Worm (Caenorhabditis elegans) whole organism, L3 larva: ENCODE measurements around the gene K08D12.4.
A peak's percentile ranks its signal among the peaks of the same experiment; 100 is the strongest.

Source experiments
- R02D3.7 ChIP-seq: fragments of 150-350 bp; optimal IDR thresholded peaks from 2 replicates; lab custom pipeline; 2014; ENCODE audit warnings: missing biosample characterization, missing genetic modification characterization
- ZK546.5 ChIP-seq: sonication (generic microtip); optimal IDR thresholded peaks from 2 replicates; lab custom pipeline; 2017; ENCODE audit warnings: missing biosample characterization, missing genetic modification characterization
- aly-2 ChIP-seq: fragments of 150-350 bp; optimal IDR thresholded peaks from 2 replicates; lab custom pipeline; 2014; ENCODE audit warnings: missing biosample characterization, missing genetic modification characterization
- ama-1 ChIP-seq: fragments of 150-350 bp; optimal IDR thresholded peaks from 2 replicates; lab custom pipeline; 2018
- ceh-16 ChIP-seq: sonication (generic microtip); optimal IDR thresholded peaks from 2 replicates; lab custom pipeline; 2017; ENCODE audit warnings: missing biosample characterization, missing genetic modification characterization
- ceh-28 ChIP-seq: fragments of 150-350 bp; optimal IDR thresholded peaks from 2 replicates; lab custom pipeline; 2014; ENCODE audit warnings: missing biosample characterization, missing genetic modification reagents, missing genetic modification characterization
- ceh-82 ChIP-seq: fragments of 150-350 bp; optimal IDR thresholded peaks from 2 replicates; lab custom pipeline; 2014; ENCODE audit warnings: missing biosample characterization, missing genetic modification characterization
- ceh-9 ChIP-seq: sonication (generic microtip); optimal IDR thresholded peaks from 2 replicates; lab custom pipeline; 2018; ENCODE audit warnings: missing biosample characterization, missing genetic modification characterization
- daf-12 ChIP-seq: fragments of 150-350 bp; optimal IDR thresholded peaks from 2 replicates; lab custom pipeline; 2014; ENCODE audit warnings: missing biosample characterization, missing genetic modification reagents, missing genetic modification characterization
- egl-27 ChIP-seq: sonication (generic microtip); optimal IDR thresholded peaks from 4 replicates; lab custom pipeline; 2017; ENCODE audit warnings: missing biosample characterization, missing genetic modification reagents, missing genetic modification characterization
- egl-5 ChIP-seq: fragments of 150-350 bp; optimal IDR thresholded peaks from 2 replicates; lab custom pipeline; 2017; ENCODE audit warnings: missing biosample characterization, missing genetic modification reagents, missing genetic modification characterization, inconsistent platforms
- elt-1 ChIP-seq: fragments of 150-350 bp; optimal IDR thresholded peaks from 2 replicates; lab custom pipeline; 2014; ENCODE audit warnings: missing biosample characterization, missing genetic modification characterization
- elt-2 ChIP-seq: sonication (generic microtip); optimal IDR thresholded peaks from 2 replicates; lab custom pipeline; 2016; ENCODE audit warnings: missing genetic modification reagents, mild to moderate bottlenecking, missing genetic modification characterization, missing compliant biosample characterization
- elt-3 ChIP-seq, 3 experiments: fragments of 150-350 bp in 1 of 3; sonication (generic microtip) in 2 of 3; optimal IDR thresholded peaks; 2 replicates in 2 of 3; 4 replicates in 1 of 3; lab custom pipeline; 2014 to 2017; ENCODE audit warnings: missing biosample characterization in 3 of 3, missing genetic modification characterization in 3 of 3
- eor-1 ChIP-seq, 2 experiments: fragments of 150-350 bp; optimal IDR thresholded peaks; 2 replicates each; lab custom pipeline; 2014 to 2018; ENCODE audit warnings: missing biosample characterization in 2 of 2, missing genetic modification characterization in 2 of 2
- fkh-10 ChIP-seq: sonication (generic microtip); optimal IDR thresholded peaks from 2 replicates; lab custom pipeline; 2017; ENCODE audit warnings: missing biosample characterization, missing genetic modification reagents, missing genetic modification characterization
- fkh-2 ChIP-seq: fragments of 150-350 bp; optimal IDR thresholded peaks from 2 replicates; lab custom pipeline; 2014; ENCODE audit warnings: missing biosample characterization, missing genetic modification reagents, missing genetic modification characterization
- fos-1 ChIP-seq: fragments of 150-350 bp; optimal IDR thresholded peaks from 2 replicates; lab custom pipeline; 2014; ENCODE audit warnings: missing biosample characterization, missing genetic modification characterization
- hmg-11 ChIP-seq: sonication (generic microtip); optimal IDR thresholded peaks from 2 replicates; lab custom pipeline; 2016; ENCODE audit warnings: missing genetic modification characterization, missing compliant biosample characterization
- jun-1 ChIP-seq: fragments of 150-350 bp; optimal IDR thresholded peaks from 2 replicates; lab custom pipeline; 2014; ENCODE audit warnings: missing biosample characterization, missing genetic modification reagents, missing genetic modification characterization
- lin-15B ChIP-seq: fragments of 150-350 bp; optimal IDR thresholded peaks from 2 replicates; lab custom pipeline; 2014; ENCODE audit warnings: missing biosample characterization, missing genetic modification characterization
- lin-39 ChIP-seq: fragments of 150-350 bp; optimal IDR thresholded peaks from 2 replicates; lab custom pipeline; 2018; ENCODE audit warnings: missing biosample characterization, missing genetic modification reagents, missing genetic modification characterization
- lsy-12 ChIP-seq: sonication (generic microtip); optimal IDR thresholded peaks from 2 replicates; lab custom pipeline; 2016; ENCODE audit warnings: mild to moderate bottlenecking, missing genetic modification characterization, missing compliant biosample characterization
- mdl-1 ChIP-seq: fragments of 150-350 bp; optimal IDR thresholded peaks from 2 replicates; lab custom pipeline; 2014; ENCODE audit warnings: missing biosample characterization, missing genetic modification characterization
- mml-1 ChIP-seq: fragments of 150-350 bp; sonication (generic microtip); optimal IDR thresholded peaks from 3 replicates; lab custom pipeline; 2014; ENCODE audit warnings: missing biosample characterization, missing genetic modification characterization
- nfya-1 ChIP-seq: sonication (generic microtip); optimal IDR thresholded peaks from 2 replicates; lab custom pipeline; 2017; ENCODE audit warnings: missing genetic modification characterization, mild to moderate bottlenecking, missing compliant biosample characterization, antibody characterized with exemption, moderate library complexity; ENCODE audit not compliant: insufficient read depth
- nhr-11 ChIP-seq: fragments of 150-350 bp; optimal IDR thresholded peaks from 2 replicates; lab custom pipeline; 2014; ENCODE audit warnings: missing biosample characterization, missing genetic modification characterization
- nhr-12 ChIP-seq: fragments of 150-350 bp; optimal IDR thresholded peaks from 2 replicates; lab custom pipeline; 2014; ENCODE audit warnings: missing biosample characterization, missing genetic modification characterization
- nhr-23 ChIP-seq: fragments of 150-350 bp; optimal IDR thresholded peaks from 2 replicates; lab custom pipeline; 2014; ENCODE audit warnings: missing biosample characterization, missing genetic modification reagents, missing genetic modification characterization
- nhr-237 ChIP-seq: fragments of 150-350 bp; optimal IDR thresholded peaks from 2 replicates; lab custom pipeline; 2014; ENCODE audit warnings: missing biosample characterization, missing genetic modification characterization
- nhr-25 ChIP-seq: sonication (generic microtip); optimal IDR thresholded peaks from 2 replicates; lab custom pipeline; 2017; ENCODE audit warnings: missing biosample characterization, missing genetic modification characterization
- nhr-28 ChIP-seq: fragments of 150-350 bp; optimal IDR thresholded peaks from 2 replicates; lab custom pipeline; 2014; ENCODE audit warnings: missing biosample characterization, missing genetic modification characterization
- nhr-43 ChIP-seq: sonication (generic microtip); optimal IDR thresholded peaks from 2 replicates; lab custom pipeline; 2016; ENCODE audit warnings: mild to moderate bottlenecking, missing genetic modification characterization, missing compliant biosample characterization; ENCODE audit not compliant: poor library complexity, severe bottlenecking
- nhr-67 ChIP-seq: fragments of 150-350 bp; optimal IDR thresholded peaks from 2 replicates; lab custom pipeline; 2014; ENCODE audit warnings: missing biosample characterization, missing genetic modification characterization
- nhr-76 ChIP-seq: fragments of 150-350 bp; sonication (generic microtip); optimal IDR thresholded peaks from 5 replicates; lab custom pipeline; 2014; ENCODE audit warnings: missing biosample characterization, missing genetic modification characterization
- nhr-77 ChIP-seq: fragments of 150-350 bp; optimal IDR thresholded peaks from 2 replicates; lab custom pipeline; 2014; ENCODE audit warnings: missing biosample characterization, missing genetic modification characterization
- pha-4 ChIP-seq: fragments of 150-350 bp; optimal IDR thresholded peaks from 2 replicates; lab custom pipeline; 2014; ENCODE audit warnings: missing biosample characterization, missing genetic modification reagents, missing genetic modification characterization
- pqm-1 ChIP-seq: fragments of 150-350 bp; optimal IDR thresholded peaks from 2 replicates; lab custom pipeline; 2017; ENCODE audit warnings: missing biosample characterization, missing genetic modification characterization, inconsistent platforms
- sea-2 ChIP-seq: fragments of 150-350 bp; sonication (generic microtip); optimal IDR thresholded peaks from 4 replicates; lab custom pipeline; 2014; ENCODE audit warnings: missing biosample characterization, missing genetic modification reagents, missing genetic modification characterization
- skn-1 ChIP-seq: fragments of 150-350 bp; optimal IDR thresholded peaks from 2 replicates; lab custom pipeline; 2014; ENCODE audit warnings: missing biosample characterization, missing genetic modification characterization
- snpc-4 ChIP-seq: fragments of 150-350 bp; optimal IDR thresholded peaks from 2 replicates; lab custom pipeline; 2014; ENCODE audit warnings: missing biosample characterization, missing genetic modification characterization
- tbx-2 ChIP-seq: sonication (generic microtip); optimal IDR thresholded peaks from 2 replicates; lab custom pipeline; 2016; ENCODE audit warnings: mild to moderate bottlenecking, missing genetic modification characterization, missing compliant biosample characterization
- unc-39 ChIP-seq: sonication (generic microtip); optimal IDR thresholded peaks from 4 replicates; lab custom pipeline; 2017; ENCODE audit warnings: missing biosample characterization, missing genetic modification characterization
- unc-62 ChIP-seq: fragments of 150-350 bp; sonication (generic microtip); optimal IDR thresholded peaks from 4 replicates; lab custom pipeline; 2014; ENCODE audit warnings: missing biosample characterization, missing genetic modification reagents, missing genetic modification characterization
- zag-1 ChIP-seq: fragments of 150-350 bp; optimal IDR thresholded peaks from 2 replicates; lab custom pipeline; 2014; ENCODE audit warnings: missing biosample characterization, missing genetic modification characterization
- ztf-11 ChIP-seq: fragments of 150-350 bp; optimal IDR thresholded peaks from 2 replicates; lab custom pipeline; 2014; ENCODE audit warnings: missing biosample characterization, missing genetic modification characterization
- ztf-4 ChIP-seq: fragments of 150-350 bp; optimal IDR thresholded peaks from 2 replicates; lab custom pipeline; 2014; ENCODE audit warnings: missing biosample characterization, missing genetic modification characterization

K08D12.4 gene

DNA sequence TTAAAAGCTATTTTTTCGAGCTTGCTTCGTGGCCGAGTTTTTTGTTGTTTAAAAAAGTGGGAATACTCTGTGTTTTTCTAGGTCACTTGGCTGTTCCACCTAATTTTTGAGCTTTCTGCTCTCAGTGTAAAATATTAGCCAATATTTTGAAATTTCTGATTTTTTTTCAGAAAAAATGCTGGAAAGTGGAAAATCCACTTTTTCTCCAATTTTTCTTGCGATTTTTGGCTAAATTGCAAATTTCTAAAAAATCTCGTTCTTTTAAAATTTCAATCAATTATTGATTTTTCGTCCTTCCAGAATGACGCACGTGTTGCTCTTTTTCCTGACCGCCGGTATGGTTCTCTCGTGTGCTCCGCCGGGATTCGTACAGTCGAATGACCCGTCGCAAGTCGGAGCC is at the start of gene K08D12.4:
TSS of gene K08D12.4 (plus strand) at position 301 of the 400 bp plus-strand sequence.
- TF ChIP-seq nhr-11 = no peak
- peak; percentile 2 for TF ChIP-seq ceh-28 (tag; lab: Kevin White, UChicago)
- no peak for TF ChIP-seq tbx-2
- no peak for TF ChIP-seq hmg-11
- TF ChIP-seq, all 47 proteins: peak for 1

DNA sequence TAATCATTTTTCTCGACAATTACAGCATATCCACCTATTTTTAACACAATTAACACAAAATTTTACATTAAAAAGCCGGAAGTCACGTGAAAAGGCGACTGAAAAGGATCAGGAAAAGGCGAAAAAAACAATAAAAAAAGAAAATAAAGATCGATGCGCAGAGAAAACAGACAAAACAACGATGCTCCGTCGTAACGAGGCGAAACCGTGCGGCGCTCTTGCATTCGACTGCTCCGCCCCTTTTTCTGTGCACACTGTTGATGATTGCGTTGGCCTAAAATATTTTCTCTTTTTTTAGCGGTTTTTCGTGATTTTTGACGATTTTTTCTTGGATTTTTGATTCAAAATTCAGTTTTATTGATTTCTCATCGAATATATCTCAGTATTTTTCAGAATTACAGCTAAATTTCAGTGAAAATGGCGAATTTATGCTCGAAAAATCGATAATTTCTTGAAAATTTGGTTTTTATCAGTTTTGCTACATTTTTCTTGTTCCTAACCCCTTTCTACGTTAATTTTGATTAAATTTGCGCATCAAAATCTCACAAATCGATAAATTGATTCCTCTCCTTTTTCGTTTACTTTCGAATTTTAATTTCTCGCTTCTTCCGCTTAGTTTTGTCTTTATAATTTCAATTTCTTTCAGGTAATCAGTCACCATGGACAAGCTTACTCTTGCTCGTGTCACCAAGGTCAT is 47.9 kb upstream of the K08D12.4 start, which contains the start of gene rps-28:
TSS of gene rps-28 (plus strand) at position 647 of the 697 bp plus-strand sequence.
- TF ChIP-seq lsy-12 = peak; percentile 94
- TF ChIP-seq eor-1 (tag; optimal IDR thresholded peaks at IDR 0.05; lab: Kevin White, UChicago) = peak in 1 of 2 experiments; percentile 37
- TF ChIP-seq skn-1 (tag; lab: Kevin White, UChicago) = peak; percentile 91
- peak in 1 of 3 experiments; percentile 90 for TF ChIP-seq elt-3 (tag; optimal IDR thresholded peaks at IDR 0.05; lab: Kevin White, UChicago)
- peak; percentile 78 for TF ChIP-seq elt-1 (tag; lab: Kevin White, UChicago)
- peak; percentile 41 for TF ChIP-seq ztf-11 (tag; lab: Kevin White, UChicago)
- TF ChIP-seq snpc-4 (tag; lab: Kevin White, UChicago) = peak; percentile 94
- TF ChIP-seq unc-39 (tag; lab: Kevin White, UChicago) = no peak
- no peak for TF ChIP-seq aly-2
- peak; percentile 91 for TF ChIP-seq ceh-28 (tag; lab: Kevin White, UChicago)
- TF ChIP-seq fos-1 (tag; lab: Kevin White, UChicago) = peak; percentile 62
- TF ChIP-seq nhr-67 = peak; percentile 45
- peak; percentile 98 for TF ChIP-seq nfya-1 (tag; lab: Kevin White, UChicago)
- peak; percentile 89 for TF ChIP-seq ztf-4 (tag; lab: Kevin White, UChicago)
- TF ChIP-seq nhr-25 (tag; lab: Kevin White, UChicago) = peak; percentile 98
- TF ChIP-seq tbx-2 = peak; percentile 80
- no peak for TF ChIP-seq fkh-2 (tag; lab: Kevin White, UChicago)
- TF ChIP-seq sea-2 (GFP tag; lab: Kevin White, UChicago) = peak; percentile 29
- TF ChIP-seq jun-1 = peak; percentile 94
- no peak for TF ChIP-seq daf-12 (tag; lab: Kevin White, UChicago)
- TF ChIP-seq ceh-82 (tag; lab: Kevin White, UChicago) = peak; percentile 90
- no peak for TF ChIP-seq ceh-16 (tag; lab: Kevin White, UChicago)
- TF ChIP-seq fkh-10 (GFP tag; lab: Kevin White, UChicago) = peak; percentile 95
- peak; percentile 100 for TF ChIP-seq lin-39 (tag; lab: Kevin White, UChicago)
- peak; percentile 95 for TF ChIP-seq nhr-43 (tag; lab: Kevin White, UChicago)
- TF ChIP-seq ama-1 = peak; percentile 80
- TF ChIP-seq lin-15B (tag; lab: Kevin White, UChicago) = peak; percentile 96
- TF ChIP-seq elt-2 (tag; lab: Kevin White, UChicago) = peak; percentile 86
- peak; percentile 99 for TF ChIP-seq nhr-23 (tag; lab: Kevin White, UChicago)
- TF ChIP-seq hmg-11 = peak; percentile 91
- TF ChIP-seq nhr-76 (tag; lab: Kevin White, UChicago) = peak; percentile 54
- TF ChIP-seq nhr-77 (tag; lab: Kevin White, UChicago) = peak; percentile 79
- no peak for TF ChIP-seq nhr-237 (tag; lab: Kevin White, UChicago)
- peak; percentile 89 for TF ChIP-seq R02D3.7 (tag; lab: Kevin White, UChicago)
- TF ChIP-seq nhr-12 (tag; lab: Kevin White, UChicago) = no peak
- TF ChIP-seq mml-1 (tag; lab: Kevin White, UChicago) = no peak
- no peak for TF ChIP-seq mdl-1 (tag; lab: Kevin White, UChicago)
- no peak for TF ChIP-seq ceh-9
- TF ChIP-seq zag-1 = peak; percentile 62
- TF ChIP-seq egl-27 (tag; lab: Kevin White, UChicago) = peak; percentile 80
- no peak for TF ChIP-seq nhr-28
- TF ChIP-seq pha-4 = peak; percentile 99
- TF ChIP-seq unc-62 (GFP tag; lab: Kevin White, UChicago) = peak; percentile 65
- TF ChIP-seq pqm-1 = peak; percentile 85
- TF ChIP-seq ZK546.5 (tag; lab: Kevin White, UChicago) = peak; percentile 54
- TF ChIP-seq nhr-11 = peak; percentile 92
- peak; percentile 100 for TF ChIP-seq egl-5
